Worm (Caenorhabditis elegans): ENCODE results near the gene txbp-3.
A peak's percentile ranks its signal among the peaks of the same experiment; 100 is the strongest.

txbp-3 gene

ce11 chrIII:4998956-4999425 lies 48.3 kb downstream of the txbp-3 start, which contains the start of gene smcr-8 (continued):
- TF ChIP-seq Y95B8A.8 (GFP tag; IDR thresholded peaks at IDR 0.05) (no peak), ZK185.1 (tag; optimal IDR thresholded peaks at IDR 0.05; ENCODE audit: poor library complexity, severe bottlenecking) (no peak), nhr-179 (tag; optimal IDR thresholded peaks at IDR 0.05) (no peak), somi-1 (GFP tag; optimal IDR thresholded peaks at IDR 0.05) (no peak), efl-1 (GFP tag; optimal IDR thresholded peaks at IDR 0.05) (peak; percentile 29), bed-2 (GFP tag; IDR thresholded peaks at IDR 0.05) (peak; percentile 70), mxl-1 (tag; optimal IDR thresholded peaks at IDR 0.05) (no peak), pha-4 (tag; optimal IDR thresholded peaks at IDR 0.05) (no peak), egrh-3 (GFP tag; IDR thresholded peaks at IDR 0.05) (no peak), madf-6 (GFP tag; IDR thresholded peaks at IDR 0.05) (peak; percentile 82), aptf-2 (GFP tag; conservative IDR thresholded peaks at IDR 0.05) (no peak), attf-3 (GFP tag; conservative IDR thresholded peaks at IDR 0.05) (peak; percentile 56; the same call in 1 of the 2 replicates), tlf-1 (GFP tag; optimal IDR thresholded peaks at IDR 0.05) (peak; percentile 23), snpc-4 (GFP tag; optimal IDR thresholded peaks at IDR 0.05) (no peak), snpc-4 (tag; optimal IDR thresholded peaks at IDR 0.05) (no peak), nhr-120 (GFP tag; IDR thresholded peaks at IDR 0.05) (no peak), madf-8 (GFP tag; conservative IDR thresholded peaks at IDR 0.05) (peak; percentile 69), atf-7 (tag; optimal IDR thresholded peaks at IDR 0.05) (no peak), Y79H2A.3 (GFP tag; conservative IDR thresholded peaks at IDR 0.05) (0 out of 2 replicates have a peak, but pooled peaks have one; percentile 40), ceh-91 (GFP tag; IDR thresholded peaks at IDR 0.05) (peak; percentile 54; the same call in 1 of the 2 replicates), ztf-18 (tag; optimal IDR thresholded peaks at IDR 0.05) (peak; percentile 72), xnd-1 (tag; optimal IDR thresholded peaks at IDR 0.05) (peak; percentile 82), dox-1 (GFP tag; IDR thresholded peaks at IDR 0.05) (peak; percentile 86), rec-8 (tag; optimal IDR thresholded peaks at IDR 0.05) (peak in 1 of 2 experiments; percentile 17), madf-3 (GFP tag; IDR thresholded peaks at IDR 0.05) (no peak), rcor-1 (GFP tag; IDR thresholded peaks at IDR 0.05) (no peak), ekl-4 (GFP tag; IDR thresholded peaks at IDR 0.05) (0 out of 2 replicates have a peak, but pooled peaks have one; percentile 42), lsl-1 (GFP tag; optimal IDR thresholded peaks at IDR 0.05) (peak; percentile 96), F33H1.4 (GFP tag; IDR thresholded peaks at IDR 0.05) (peak; percentile 55), let-526 (GFP tag; IDR thresholded peaks at IDR 0.05) (peak; percentile 51; the same call in 1 of the 2 replicates), lin-26 (GFP tag; IDR thresholded peaks at IDR 0.05) (no peak), ccch-3 (GFP tag; optimal IDR thresholded peaks at IDR 0.05) (peak; percentile 3), D2030.7 (GFP tag; IDR thresholded peaks at IDR 0.05) (peak; percentile 68), T26A5.8 (tag; optimal IDR thresholded peaks at IDR 0.05) (no peak), hlh-26 (GFP tag; conservative IDR thresholded peaks at IDR 0.05) (no peak), tbp1 (GFP tag; optimal IDR thresholded peaks at IDR 0.05) (no peak), F52B5.7 (tag; optimal IDR thresholded peaks at IDR 0.05) (no peak), ztf-28 (GFP tag; IDR thresholded peaks at IDR 0.05) (0 out of 2 replicates have a peak, but pooled peaks have one; percentile 75), unc-130 (GFP tag; optimal IDR thresholded peaks at IDR 0.05) (peak; percentile 78), sea-2 (GFP tag; IDR thresholded peaks at IDR 0.05) (no peak), dpl-1 (GFP tag; optimal IDR thresholded peaks at IDR 0.05) (no peak), nhr-90 (tag; optimal IDR thresholded peaks at IDR 0.05) (no peak), let-607 (tag; optimal IDR thresholded peaks at IDR 0.05) (no peak), hrde-1 (tag; optimal IDR thresholded peaks at IDR 0.05; ENCODE audit: borderline replicate concordance) (no peak), C06A6.2 (GFP tag; conservative IDR thresholded peaks at IDR 0.05) (no peak), ets-4 (GFP tag; optimal IDR thresholded peaks at IDR 0.05) (no peak), lir-1 (GFP tag; conservative IDR thresholded peaks at IDR 0.05) (0 out of 2 replicates have a peak, but pooled peaks have one; percentile 11), sptf-2 (GFP tag; optimal IDR thresholded peaks at IDR 0.05) (peak; percentile 33)

Data from whole organism, young adult.